Worm (Caenorhabditis elegans): ENCODE measurements around the gene srw-94.

DNA sequence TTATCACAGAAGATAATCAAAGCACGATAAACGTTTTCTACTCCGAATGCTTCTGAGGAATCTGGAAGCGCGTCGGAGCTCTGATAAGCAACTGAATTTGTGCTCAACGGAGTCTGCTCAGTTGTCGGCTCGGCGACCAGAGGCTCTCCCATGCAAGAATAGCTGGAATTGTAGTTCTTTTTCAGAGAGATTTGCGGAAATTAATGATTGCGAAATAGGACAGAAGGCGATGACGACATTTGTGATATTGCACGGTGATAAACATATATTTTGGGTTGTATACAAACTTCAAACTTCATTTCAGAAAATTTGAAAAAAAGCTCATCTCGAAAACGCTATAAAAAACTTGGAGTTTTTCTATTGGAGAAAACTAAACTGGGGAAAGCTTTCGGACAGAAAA lies 4.5 kb upstream of the srw-94 start, which contains the start of gene H06H21.37:
- TF ChIP-seq tbx-8 (GFP tag; optimal IDR thresholded peaks at IDR 0.05) (no peak), unc-62 (GFP tag; optimal IDR thresholded peaks at IDR 0.05) (no peak), ztf-11 (tag; optimal IDR thresholded peaks at IDR 0.05) (no peak), snpc-4 (tag; optimal IDR thresholded peaks at IDR 0.05) (no peak), ceh-43 (GFP tag; optimal IDR thresholded peaks at IDR 0.05) (no peak), sptf-1 (tag; optimal IDR thresholded peaks at IDR 0.05) (no peak), blmp-1 (tag; optimal IDR thresholded peaks at IDR 0.05) (no peak), nhr-237 (tag; optimal IDR thresholded peaks at IDR 0.05) (no peak)

All from whole organism, mixed stage, embryonic.